Fruit fly (Drosophila melanogaster) whole organism, embryonic: ENCODE results near the gene CG31141.
A peak's percentile ranks its signal among the peaks of the same experiment; 100 is the strongest.

Experiments
- ATbp ChIP-seq: fragments of 200-800 bp; sonication (Bioruptor generic); optimal IDR thresholded peaks from 2 replicates; lab custom pipeline; 2017; ENCODE audit warnings: missing biosample characterization, mild to moderate bottlenecking, missing genetic modification characterization, missing genetic modification reagents
- B-H2 ChIP-seq: fragments of 200-800 bp; sonication (Bioruptor generic); optimal IDR thresholded peaks from 2 replicates; lab custom pipeline; 2018; ENCODE audit warnings: missing biosample characterization, mild to moderate bottlenecking, missing genetic modification characterization
- BEAF-32 ChIP-seq: fragments of 200-800 bp; sonication (Bioruptor generic); optimal IDR thresholded peaks from 3 replicates; lab custom pipeline; 2017; ENCODE audit warnings: missing biosample characterization, missing genetic modification characterization, mild to moderate bottlenecking, moderate library complexity, missing genetic modification reagents
- Bgb ChIP-seq: fragments of 200-800 bp; sonication (Bioruptor generic); IDR thresholded peaks from 2 replicates; pipeline ENCODE4 v1.3.6; 2022; ENCODE audit warnings: missing biosample characterization, missing genetic modification characterization; ENCODE audit not compliant: partially characterized antibody
- CG10366 ChIP-seq: fragments of 200-800 bp; sonication (Bioruptor generic); IDR thresholded peaks from 2 replicates; pipeline ENCODE4 v1.3.6; 2022; ENCODE audit warnings: missing biosample characterization, missing genetic modification characterization
- CG10462 ChIP-seq: fragments of 200-800 bp; sonication (Bioruptor generic); optimal IDR thresholded peaks from 2 replicates; lab custom pipeline; 2016; ENCODE audit warnings: missing biosample characterization, missing genetic modification characterization
- CG10565 ChIP-seq: fragments of 200-800 bp; sonication (Bioruptor generic); optimal IDR thresholded peaks from 3 replicates; lab custom pipeline; 2016; ENCODE audit warnings: missing biosample characterization, mild to moderate bottlenecking, missing genetic modification characterization
- CG11504 ChIP-seq: fragments of 200-800 bp; sonication (Bioruptor generic); optimal IDR thresholded peaks from 3 replicates; lab custom pipeline; 2019; ENCODE audit warnings: missing biosample characterization, mild to moderate bottlenecking, missing genetic modification characterization, moderate library complexity
- CG11696 ChIP-seq: fragments of 200-800 bp; sonication (Bioruptor generic); IDR thresholded peaks from 2 replicates; pipeline ENCODE4 v1.3.6; 2022; ENCODE audit warnings: missing biosample characterization, missing genetic modification characterization
- CG12219 ChIP-seq: fragments of 200-800 bp; sonication (Bioruptor generic); optimal IDR thresholded peaks from 3 replicates; lab custom pipeline; 2018; ENCODE audit warnings: missing biosample characterization, mild to moderate bottlenecking, missing genetic modification characterization
- CG12299 ChIP-seq: fragments of 200-800 bp; sonication (Bioruptor generic); optimal IDR thresholded peaks from 2 replicates; lab custom pipeline; 2018; ENCODE audit warnings: missing biosample characterization, mild to moderate bottlenecking, missing genetic modification characterization
- CG15073 ChIP-seq: fragments of 200-800 bp; sonication (Bioruptor generic); optimal IDR thresholded peaks from 2 replicates; lab custom pipeline; 2016; ENCODE audit warnings: missing biosample characterization, missing genetic modification characterization
- CG15514 ChIP-seq: fragments of 200-800 bp; sonication (Bioruptor generic); optimal IDR thresholded peaks from 3 replicates; lab custom pipeline; 2017; ENCODE audit warnings: missing biosample characterization, missing genetic modification characterization, mild to moderate bottlenecking, moderate library complexity, missing genetic modification reagents
- CG16815 ChIP-seq: fragments of 200-800 bp; sonication (Bioruptor generic); optimal IDR thresholded peaks from 3 replicates; lab custom pipeline; 2017; ENCODE audit warnings: missing biosample characterization, mild to moderate bottlenecking, missing genetic modification characterization
- CG17186 ChIP-seq: fragments of 200-800 bp; sonication (Bioruptor generic); optimal IDR thresholded peaks from 3 replicates; lab custom pipeline; 2017; ENCODE audit warnings: missing biosample characterization, missing genetic modification reagents, missing genetic modification characterization
- CG17912 ChIP-seq: fragments of 200-800 bp; sonication (Bioruptor generic); optimal IDR thresholded peaks from 2 replicates; lab custom pipeline; 2018; ENCODE audit warnings: missing biosample characterization, mild to moderate bottlenecking, missing genetic modification characterization
- CG4328 ChIP-seq: fragments of 200-800 bp; sonication (Bioruptor generic); optimal IDR thresholded peaks from 3 replicates; lab custom pipeline; 2017; ENCODE audit warnings: missing biosample characterization, missing genetic modification reagents, missing genetic modification characterization
- CG4617 ChIP-seq: fragments of 200-800 bp; sonication (Bioruptor generic); optimal IDR thresholded peaks from 3 replicates; lab custom pipeline; 2016; ENCODE audit warnings: missing biosample characterization, missing genetic modification characterization, borderline replicate concordance
- CG5953 ChIP-seq: fragments of 200-800 bp; sonication (Bioruptor generic); IDR thresholded peaks from 2 replicates; pipeline ENCODE4 v1.3.6; 2022; ENCODE audit warnings: missing biosample characterization, missing genetic modification characterization
- CG6854 ChIP-seq: fragments of 200-800 bp; sonication (Bioruptor generic); optimal IDR thresholded peaks from 3 replicates; lab custom pipeline; 2017; ENCODE audit warnings: missing biosample characterization, mild to moderate bottlenecking, missing genetic modification characterization
- Dip3 ChIP-seq: fragments of 200-800 bp; sonication (Bioruptor generic); optimal IDR thresholded peaks from 3 replicates; lab custom pipeline; 2016; ENCODE audit warnings: missing biosample characterization, missing genetic modification characterization
- H15 ChIP-seq: fragments of 200-800 bp; sonication (Bioruptor generic); IDR thresholded peaks from 3 replicates; pipeline ENCODE4 v1.3.6; 2022; ENCODE audit warnings: missing biosample characterization, missing genetic modification characterization
- HLH54F ChIP-seq: fragments of 200-800 bp; sonication (Bioruptor generic); optimal IDR thresholded peaks from 3 replicates; lab custom pipeline; 2016; ENCODE audit warnings: missing biosample characterization, missing genetic modification characterization
- Hr3 ChIP-seq: fragments of 200-800 bp; sonication (Bioruptor generic); optimal IDR thresholded peaks from 3 replicates; lab custom pipeline; 2016; ENCODE audit warnings: missing biosample characterization, missing genetic modification characterization
- NFAT ChIP-seq: fragments of 200-800 bp; sonication (Bioruptor generic); IDR thresholded peaks from 2 replicates; pipeline ENCODE4 v1.3.6; 2022; ENCODE audit warnings: missing biosample characterization, missing genetic modification characterization
- Spps ChIP-seq: fragments of 200-800 bp; sonication (Bioruptor generic); optimal IDR thresholded peaks from 2 replicates; lab custom pipeline; 2018; ENCODE audit warnings: missing biosample characterization, mild to moderate bottlenecking, missing genetic modification characterization
- Sry-δ ChIP-seq: fragments of 200-800 bp; sonication (Bioruptor generic); optimal IDR thresholded peaks from 2 replicates; lab custom pipeline; 2016; ENCODE audit warnings: missing biosample characterization, missing genetic modification characterization
- TFAM ChIP-seq: fragments of 200-800 bp; sonication (Bioruptor generic); optimal IDR thresholded peaks from 2 replicates; lab custom pipeline; 2017; ENCODE audit warnings: missing biosample characterization, missing genetic modification characterization, inconsistent platforms
- ab ChIP-seq: fragments of 200-800 bp; sonication (Bioruptor generic); optimal IDR thresholded peaks from 2 replicates; lab custom pipeline; 2016; ENCODE audit warnings: missing biosample characterization, missing genetic modification characterization
- ara ChIP-seq: fragments of 200-800 bp; sonication (Bioruptor generic); IDR thresholded peaks from 2 replicates; pipeline ENCODE4 v1.3.6; 2022; ENCODE audit warnings: missing biosample characterization, missing genetic modification characterization
- bab2 ChIP-seq: fragments of 200-800 bp; sonication (Bioruptor generic); optimal IDR thresholded peaks from 2 replicates; lab custom pipeline; 2016; ENCODE audit warnings: missing biosample characterization, missing genetic modification characterization
- caup ChIP-seq: fragments of 200-800 bp; sonication (Bioruptor generic); optimal IDR thresholded peaks from 3 replicates; lab custom pipeline; 2017; ENCODE audit warnings: missing biosample characterization, mild to moderate bottlenecking, missing genetic modification characterization, moderate library complexity; ENCODE audit not compliant: severe bottlenecking
- ci ChIP-seq: fragments of 200-800 bp; sonication (Bioruptor generic); IDR thresholded peaks from 3 replicates; pipeline ENCODE4 v1.3.6; 2022; ENCODE audit warnings: missing biosample characterization, missing genetic modification characterization
- corto ChIP-seq: fragments of 200-800 bp; sonication (Bioruptor generic); optimal IDR thresholded peaks from 2 replicates; lab custom pipeline; 2016; ENCODE audit warnings: missing biosample characterization, mild to moderate bottlenecking, missing genetic modification characterization, moderate library complexity
- dm ChIP-seq: fragments of 200-800 bp; sonication (Bioruptor generic); optimal IDR thresholded peaks from 3 replicates; lab custom pipeline; 2016; ENCODE audit warnings: missing biosample characterization, missing genetic modification characterization
- dysf ChIP-seq: fragments of 200-800 bp; sonication (Bioruptor generic); IDR thresholded peaks from 3 replicates; pipeline ENCODE4 v1.3.6; 2022; ENCODE audit warnings: missing biosample characterization, missing genetic modification characterization
- eve ChIP-seq, 2 experiments: fragments of >200 bp; optimal IDR thresholded peaks; 2 replicates each; lab custom pipeline; 2017; ENCODE audit warnings: missing biosample characterization in 2 of 2, missing genetic modification characterization in 2 of 2
- fd102C ChIP-seq: fragments of 200-800 bp; sonication (Bioruptor generic); optimal IDR thresholded peaks from 2 replicates; lab custom pipeline; 2018; ENCODE audit warnings: missing biosample characterization, mild to moderate bottlenecking, missing genetic modification characterization, moderate library complexity
- fru ChIP-seq: fragments of >200 bp; optimal IDR thresholded peaks from 2 replicates; lab custom pipeline; 2017
- insv ChIP-seq, 2 experiments: fragments of 200-800 bp; sonication (Bioruptor generic); optimal IDR thresholded peaks; 3 replicates each; lab custom pipeline; 2016 to 2018; ENCODE audit warnings: missing biosample characterization in 2 of 2, missing genetic modification characterization in 2 of 2
- kah ChIP-seq: fragments of 200-800 bp; sonication (Bioruptor generic); optimal IDR thresholded peaks from 2 replicates; lab custom pipeline; 2018; ENCODE audit warnings: missing biosample characterization, mild to moderate bottlenecking, missing genetic modification characterization
- knrl ChIP-seq: fragments of 200-800 bp; sonication (Bioruptor generic); IDR thresholded peaks from 3 replicates; pipeline ENCODE4 v1.3.6; 2022; ENCODE audit warnings: missing biosample characterization, missing genetic modification characterization; ENCODE audit not compliant: partially characterized antibody
- mam ChIP-seq: fragments of 200-800 bp; sonication (Bioruptor generic); optimal IDR thresholded peaks from 3 replicates; lab custom pipeline; 2016; ENCODE audit warnings: missing biosample characterization, missing genetic modification characterization
- org-1 ChIP-seq: fragments of 200-800 bp; sonication (Bioruptor generic); optimal IDR thresholded peaks from 2 replicates; lab custom pipeline; 2017; ENCODE audit warnings: missing biosample characterization, missing genetic modification characterization
- row ChIP-seq: fragments of 200-800 bp; sonication (Bioruptor generic); IDR thresholded peaks from 3 replicates; pipeline ENCODE4 v1.3.6; 2022; ENCODE audit warnings: missing biosample characterization, missing genetic modification characterization
- sisA ChIP-seq: fragments of 200-800 bp; sonication (Bioruptor generic); IDR thresholded peaks from 2 replicates; pipeline ENCODE4 v1.3.6; 2022; ENCODE audit warnings: missing biosample characterization, missing genetic modification characterization
- sug ChIP-seq: fragments of 200-800 bp; optimal IDR thresholded peaks from 2 replicates; lab custom pipeline; 2019; ENCODE audit warnings: missing biosample characterization, mild to moderate bottlenecking, missing genetic modification characterization, moderate library complexity
- trh ChIP-seq: fragments of 200-800 bp; sonication (Bioruptor generic); optimal IDR thresholded peaks from 2 replicates; lab custom pipeline; 2016; ENCODE audit warnings: missing biosample characterization, missing genetic modification characterization
- unc-4 ChIP-seq: fragments of 200-800 bp; sonication (Bioruptor generic); IDR thresholded peaks from 2 replicates; pipeline ENCODE4 v1.3.6; 2022; ENCODE audit warnings: missing biosample characterization, missing genetic modification characterization; ENCODE audit not compliant: partially characterized antibody
- usp ChIP-seq: fragments of >200 bp; optimal IDR thresholded peaks from 2 replicates; lab custom pipeline; 2017; ENCODE audit warnings: missing biosample characterization, missing genetic modification characterization
- vfl ChIP-seq: fragments of 200-800 bp; sonication (Bioruptor generic); optimal IDR thresholded peaks from 2 replicates; lab custom pipeline; 2016; ENCODE audit warnings: missing biosample characterization, missing genetic modification characterization

The CG31141 gene

DNA sequence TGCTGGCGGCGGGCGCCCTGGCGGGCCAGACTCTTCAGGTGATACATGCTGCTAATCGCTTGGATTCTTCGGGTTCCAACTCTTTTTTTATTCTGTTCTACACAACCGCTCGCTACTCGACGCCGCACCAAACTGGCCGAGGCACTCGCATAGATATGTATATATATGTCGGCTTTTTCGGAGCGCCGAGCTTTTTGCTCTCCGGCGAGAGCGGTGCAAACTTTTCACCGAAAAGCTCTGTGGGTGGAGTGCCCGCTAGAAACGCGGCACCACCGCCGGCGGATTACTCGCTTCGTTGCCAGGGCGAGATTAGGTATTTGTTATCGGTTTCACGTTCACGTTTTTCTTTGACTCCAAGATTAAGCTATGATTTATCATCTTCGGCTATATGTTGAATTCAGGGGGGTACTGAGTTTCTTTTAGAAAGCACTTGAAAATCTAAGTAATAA, 19.9 kb downstream of the CG31141 start, which contains the start of gene Gdh (continued):
- no peak for TF ChIP-seq fd102C (GFP tag; lab: Kevin White, UChicago)
- TF ChIP-seq H15 (GFP tag; lab: Robert Waterston, UW): no peak
- peak; percentile 5 for TF ChIP-seq Dip3 (GFP tag; lab: Kevin White, UChicago)
- TF ChIP-seq knrl (GFP tag; lab: Robert Waterston, UW): 0 out of 3 replicates have a peak, but pooled peaks have one; percentile 33
- TF ChIP-seq caup: peak; percentile 64
- no peak for TF ChIP-seq eve (GFP tag; optimal IDR thresholded peaks at IDR 0.05; lab: Kevin White, UChicago)
- peak; percentile 53 for TF ChIP-seq CG6854 (GFP tag; lab: Kevin White, UChicago)
- no peak for TF ChIP-seq fru (lab: Kevin White, UChicago)
- TF ChIP-seq vfl: no peak
- TF ChIP-seq kah (GFP tag; lab: Kevin White, UChicago): peak; percentile 26
- no peak for TF ChIP-seq usp (GFP tag; lab: Kevin White, UChicago)
- no peak for TF ChIP-seq trh (GFP tag; lab: Kevin White, UChicago)
- no peak for TF ChIP-seq Spps
- no peak for TF ChIP-seq ara (GFP tag; lab: Robert Waterston, UW)
- peak; percentile 49; the same call in 1 of the 2 replicates for TF ChIP-seq CG11696 (GFP tag; lab: Robert Waterston, UW)
- TF ChIP-seq bab2 (GFP tag; lab: Kevin White, UChicago): no peak
- peak; percentile 49 for TF ChIP-seq CG15514
- TF ChIP-seq unc-4 (GFP tag; lab: Robert Waterston, UW): peak; percentile 59
- TF ChIP-seq CG5953 (GFP tag; lab: Robert Waterston, UW): no peak
- no peak for TF ChIP-seq CG17912 (GFP tag; lab: Kevin White, UChicago)
- no peak for TF ChIP-seq CG16815 (GFP tag; lab: Kevin White, UChicago)
- TF ChIP-seq corto: no peak
- TF ChIP-seq CG10565: no peak
- TF ChIP-seq dysf (GFP tag; lab: Robert Waterston, UW): 0 out of 3 replicates have a peak, but pooled peaks have one; percentile 18
- no peak for TF ChIP-seq dm (GFP tag; lab: Kevin White, UChicago)
- no peak for TF ChIP-seq ATbp
- peak; percentile 11 for TF ChIP-seq mam
- TF ChIP-seq Bgb (GFP tag; lab: Robert Waterston, UW): peak; percentile 68; the same call in 1 of the 2 replicates
- TF ChIP-seq CG17186 (GFP tag; lab: Kevin White, UChicago): no peak
- no peak for TF ChIP-seq ab (GFP tag; lab: Kevin White, UChicago)
- TF ChIP-seq TFAM: no peak
- TF ChIP-seq CG10366 (GFP tag; lab: Robert Waterston, UW): no peak; the same call in 1 of the 2 replicates
- TF ChIP-seq sug (tag; lab: Kevin White, UChicago): peak; percentile 68
- no peak for TF ChIP-seq CG12299
- no peak for TF ChIP-seq CG4617 (GFP tag; lab: Kevin White, UChicago)
- peak; percentile 36; the same call in 1 of the 3 replicates for TF ChIP-seq row (GFP tag; lab: Robert Waterston, UW)
- peak; percentile 10 for TF ChIP-seq BEAF-32 (GFP tag; lab: Kevin White, UChicago)
- peak; percentile 12 for TF ChIP-seq CG4328
- TF ChIP-seq Hr3 (GFP tag; lab: Kevin White, UChicago): no peak
- TF ChIP-seq CG11504: no peak
- TF ChIP-seq insv (GFP tag; optimal IDR thresholded peaks at IDR 0.05; lab: Kevin White, UChicago): no peak
- TF ChIP-seq org-1 (GFP tag; lab: Kevin White, UChicago): no peak
- peak; percentile 30 for TF ChIP-seq CG12219 (GFP tag; lab: Kevin White, UChicago)
- no peak for TF ChIP-seq Sry-δ (GFP tag; lab: Kevin White, UChicago)
- TF ChIP-seq sisA (GFP tag; lab: Robert Waterston, UW): no peak
- TF ChIP-seq B-H2: peak; percentile 59
- TF ChIP-seq CG15073 (GFP tag; lab: Kevin White, UChicago): no peak
- peak; percentile 76 for TF ChIP-seq ci (GFP tag; lab: Robert Waterston, UW)
- no peak for TF ChIP-seq CG10462 (GFP tag; lab: Kevin White, UChicago)
- TF ChIP-seq HLH54F (GFP tag; lab: Kevin White, UChicago): no peak
- peak; percentile 59 for TF ChIP-seq NFAT
